Worm (Caenorhabditis elegans) whole organism, late embryonic: ENCODE data around the gene sdz-6.

Experiments used
- C08G9.2 ChIP-seq: sonication (generic microtip); optimal IDR thresholded peaks from 2 replicates; lab custom pipeline; 2016; ENCODE audit warnings: mild to moderate bottlenecking, missing genetic modification characterization, moderate library complexity, missing compliant biosample characterization
- K02D7.2 ChIP-seq: sonication (generic microtip); optimal IDR thresholded peaks from 2 replicates; lab custom pipeline; 2017; ENCODE audit warnings: mild to moderate bottlenecking, missing genetic modification characterization, missing compliant biosample characterization
- K09A11.1 ChIP-seq: sonication (generic microtip); optimal IDR thresholded peaks from 2 replicates; lab custom pipeline; 2017; ENCODE audit warnings: antibody characterized with exemption, mild to moderate bottlenecking, missing genetic modification characterization, missing compliant biosample characterization; ENCODE audit not compliant: insufficient read depth
- T23F11.4 ChIP-seq: fragments of 200-800 bp; sonication (Bioruptor generic); optimal IDR thresholded peaks from 2 replicates; lab custom pipeline; 2018; ENCODE audit warnings: mild to moderate bottlenecking, missing genetic modification characterization, missing compliant biosample characterization
- ceh-14 ChIP-seq: sonication (generic microtip); optimal IDR thresholded peaks from 2 replicates; lab custom pipeline; 2016; ENCODE audit warnings: missing genotype, missing genetic modification characterization, missing compliant biosample characterization
- ceh-18 ChIP-seq: sonication (generic microtip); optimal IDR thresholded peaks from 2 replicates; lab custom pipeline; 2016; ENCODE audit warnings: missing genetic modification characterization, missing compliant biosample characterization
- ceh-19 ChIP-seq: fragments of 200-800 bp; sonication (Bioruptor generic); optimal IDR thresholded peaks from 2 replicates; lab custom pipeline; 2018; ENCODE audit warnings: mild to moderate bottlenecking, missing genetic modification characterization, missing compliant biosample characterization
- ceh-24 ChIP-seq: sonication (generic microtip); optimal IDR thresholded peaks from 2 replicates; lab custom pipeline; 2016; ENCODE audit warnings: mild to moderate bottlenecking, missing genetic modification characterization, missing compliant biosample characterization
- ceh-31 ChIP-seq: sonication (generic microtip); optimal IDR thresholded peaks from 2 replicates; lab custom pipeline; 2016; ENCODE audit warnings: missing genetic modification characterization, missing compliant biosample characterization
- ceh-34 ChIP-seq: sonication (generic microtip); optimal IDR thresholded peaks from 2 replicates; lab custom pipeline; 2016; ENCODE audit warnings: mild to moderate bottlenecking, missing genetic modification characterization, missing compliant biosample characterization
- ceh-45 ChIP-seq: fragments of 200-800 bp; sonication (Bioruptor generic); IDR thresholded peaks from 2 replicates; pipeline ENCODE4 v1.3.6; 2022; ENCODE audit warnings: missing genetic modification reagents, missing genetic modification characterization, missing compliant biosample characterization
- ceh-48 ChIP-seq: sonication (generic microtip); optimal IDR thresholded peaks from 2 replicates; lab custom pipeline; 2016; ENCODE audit warnings: missing genetic modification characterization, inconsistent platforms, missing compliant biosample characterization
- ceh-6 ChIP-seq: fragments of 200-800 bp; sonication (Bioruptor generic); optimal IDR thresholded peaks from 2 replicates; lab custom pipeline; 2018; ENCODE audit warnings: mild to moderate bottlenecking, missing genetic modification characterization, missing compliant biosample characterization
- ceh-9 ChIP-seq: sonication (generic microtip); optimal IDR thresholded peaks from 2 replicates; lab custom pipeline; 2016; ENCODE audit warnings: mild to moderate bottlenecking, missing genetic modification characterization, inconsistent platforms, missing compliant biosample characterization
- che-1 ChIP-seq: sonication (generic microtip); optimal IDR thresholded peaks from 2 replicates; lab custom pipeline; 2016; ENCODE audit warnings: mild to moderate bottlenecking, missing genetic modification characterization, missing compliant biosample characterization
- elt-2 ChIP-seq: sonication (generic microtip); optimal IDR thresholded peaks from 2 replicates; lab custom pipeline; 2016; ENCODE audit warnings: missing genetic modification reagents, missing genetic modification characterization, missing compliant biosample characterization
- elt-4 ChIP-seq: sonication (generic microtip); optimal IDR thresholded peaks from 2 replicates; lab custom pipeline; 2016; ENCODE audit warnings: missing genetic modification characterization, missing compliant biosample characterization
- ets-4 ChIP-seq: sonication (generic microtip); optimal IDR thresholded peaks from 2 replicates; lab custom pipeline; 2016; ENCODE audit warnings: missing genetic modification characterization, missing compliant biosample characterization
- eyg-1 ChIP-seq: sonication (generic microtip); optimal IDR thresholded peaks from 2 replicates; lab custom pipeline; 2016; ENCODE audit warnings: missing genotype, missing genetic modification characterization, missing compliant biosample characterization
- gmeb-2 ChIP-seq: sonication (generic microtip); optimal IDR thresholded peaks from 2 replicates; lab custom pipeline; 2016; ENCODE audit warnings: missing genetic modification characterization, inconsistent platforms, missing compliant biosample characterization
- hlh-15 ChIP-seq: sonication (generic microtip); optimal IDR thresholded peaks from 2 replicates; lab custom pipeline; 2016; ENCODE audit warnings: missing genetic modification characterization, missing compliant biosample characterization
- hlh-6 ChIP-seq: sonication (generic microtip); optimal IDR thresholded peaks from 2 replicates; lab custom pipeline; 2016; ENCODE audit warnings: missing genotype, missing genetic modification characterization, missing compliant biosample characterization
- lim-6 ChIP-seq: sonication (generic microtip); optimal IDR thresholded peaks from 2 replicates; lab custom pipeline; 2016; ENCODE audit warnings: missing genetic modification characterization, missing compliant biosample characterization
- madf-2 ChIP-seq: sonication (generic microtip); optimal IDR thresholded peaks from 2 replicates; lab custom pipeline; 2017; ENCODE audit warnings: missing genetic modification characterization, missing compliant biosample characterization
- nfya-1 ChIP-seq: sonication (generic microtip); optimal IDR thresholded peaks from 2 replicates; lab custom pipeline; 2017; ENCODE audit warnings: missing genetic modification characterization, mild to moderate bottlenecking, missing compliant biosample characterization, antibody characterized with exemption, moderate library complexity
- odd-2 ChIP-seq: sonication (generic microtip); optimal IDR thresholded peaks from 2 replicates; lab custom pipeline; 2017; ENCODE audit warnings: antibody characterized with exemption, mild to moderate bottlenecking, missing genetic modification characterization, missing compliant biosample characterization
- pag-3 ChIP-seq: sonication (generic microtip); optimal IDR thresholded peaks from 2 replicates; lab custom pipeline; 2016; ENCODE audit warnings: missing compliant biosample characterization, missing genetic modification characterization, borderline replicate concordance
- pat-9 ChIP-seq: fragments of 200-800 bp; sonication (Bioruptor generic); optimal IDR thresholded peaks from 2 replicates; lab custom pipeline; 2018; ENCODE audit warnings: mild to moderate bottlenecking, missing genetic modification characterization, moderate library complexity, missing compliant biosample characterization
- pax-1 ChIP-seq: fragments of 150-350 bp; optimal IDR thresholded peaks from 2 replicates; lab custom pipeline; 2014; ENCODE audit warnings: missing biosample characterization, missing genetic modification characterization
- pha-4 ChIP-seq: fragments of 150-350 bp; optimal IDR thresholded peaks from 2 replicates; lab custom pipeline; 2018; ENCODE audit warnings: missing biosample characterization, missing genetic modification reagents, missing genetic modification characterization
- ref-2 ChIP-seq: sonication (generic microtip); optimal IDR thresholded peaks from 2 replicates; lab custom pipeline; 2016; ENCODE audit warnings: missing genetic modification characterization, missing compliant biosample characterization
- rnt-1 ChIP-seq: sonication (generic microtip); optimal IDR thresholded peaks from 2 replicates; lab custom pipeline; 2016; ENCODE audit warnings: missing genetic modification characterization, missing compliant biosample characterization
- sox-4 ChIP-seq: sonication (generic microtip); optimal IDR thresholded peaks from 2 replicates; lab custom pipeline; 2017; ENCODE audit warnings: mild to moderate bottlenecking, missing genetic modification characterization, inconsistent platforms, missing compliant biosample characterization
- syd-9 ChIP-seq: sonication (generic microtip); optimal IDR thresholded peaks from 2 replicates; lab custom pipeline; 2016; ENCODE audit warnings: mild to moderate bottlenecking, missing genetic modification characterization, moderate library complexity, missing compliant biosample characterization
- tbx-7 ChIP-seq: sonication (generic microtip); optimal IDR thresholded peaks from 2 replicates; lab custom pipeline; 2016; ENCODE audit warnings: missing genotype, missing genetic modification characterization, missing compliant biosample characterization
- ttx-3 ChIP-seq: sonication (generic microtip); optimal IDR thresholded peaks from 2 replicates; lab custom pipeline; 2016; ENCODE audit warnings: missing genetic modification reagents, missing genetic modification characterization, missing compliant biosample characterization
- unc-86 ChIP-seq: sonication (generic microtip); optimal IDR thresholded peaks from 2 replicates; lab custom pipeline; 2016; ENCODE audit warnings: missing genetic modification characterization, missing compliant biosample characterization
- zip-5 ChIP-seq: sonication (generic microtip); optimal IDR thresholded peaks from 2 replicates; lab custom pipeline; 2016; ENCODE audit warnings: missing genetic modification characterization, missing compliant biosample characterization

The sdz-6 gene

ce11 chrV:19285921-19286320 is 34.5 kb upstream of the sdz-6 start:
- no peak for TF ChIP-seq lim-6
- TF ChIP-seq ceh-31 (tag; lab: Kevin White, UChicago), result no peak
- no peak for TF ChIP-seq rnt-1 (tag; lab: Kevin White, UChicago)
- TF ChIP-seq ceh-14 (tag; lab: Kevin White, UChicago), result no peak
- no peak for TF ChIP-seq T23F11.4
- TF ChIP-seq ceh-19 (GFP tag; lab: Kevin White, UChicago), result no peak
- no peak for TF ChIP-seq sox-4 (tag; lab: Kevin White, UChicago)
- no peak for TF ChIP-seq pax-1 (tag; lab: Kevin White, UChicago)
- TF ChIP-seq gmeb-2, result no peak
- no peak for TF ChIP-seq ceh-48 (tag; lab: Kevin White, UChicago)
- no peak for TF ChIP-seq hlh-6 (tag; lab: Kevin White, UChicago)
- no peak for TF ChIP-seq ceh-34
- TF ChIP-seq madf-2 (tag; lab: Kevin White, UChicago), result no peak
- no peak for TF ChIP-seq pag-3 (tag; lab: Kevin White, UChicago)
- TF ChIP-seq, all 69 proteins: peak for 0

ce11 chrV:19288073-19288805 is 32.2 kb upstream of the sdz-6 start, which contains the start of the genes F55C9.3 and fbxb-57:
Gene F55C9.3 (minus strand): TSS chrV:19288173.
Gene fbxb-57 (plus strand): TSS chrV:19288755.
- TF ChIP-seq ceh-24 (tag; lab: Kevin White, UChicago) (no peak), K09A11.1 (tag; lab: Kevin White, UChicago) (no peak), ceh-48 (tag; lab: Kevin White, UChicago) (no peak), elt-4 (no peak), ceh-18 (tag; lab: Kevin White, UChicago) (no peak), ref-2 (tag; lab: Kevin White, UChicago) (no peak), zip-5 (no peak), nfya-1 (tag; lab: Kevin White, UChicago) (no peak), pha-4 (tag; lab: Kevin White, UChicago) (no peak), pat-9 (tag; lab: Kevin White, UChicago) (no peak), lim-6 (no peak), odd-2 (tag; lab: Kevin White, UChicago) (no peak), tbx-7 (tag; lab: Kevin White, UChicago) (no peak), ceh-45 (no peak)

ce11 chrV:19293025-19293424 is 27.4 kb upstream of the sdz-6 start, which contains the start of gene F55C9.5:
Gene F55C9.5 (minus strand): TSS chrV:19293125.
- TF ChIP-seq eyg-1 (tag; lab: Kevin White, UChicago) (no peak), ttx-3 (tag; lab: Kevin White, UChicago) (no peak), odd-2 (tag; lab: Kevin White, UChicago) (no peak), nfya-1 (tag; lab: Kevin White, UChicago) (no peak), C08G9.2 (tag; lab: Kevin White, UChicago) (no peak), unc-86 (tag; lab: Kevin White, UChicago) (no peak), ceh-34 (no peak), ceh-6 (no peak), hlh-6 (tag; lab: Kevin White, UChicago) (no peak), ceh-19 (GFP tag; lab: Kevin White, UChicago) (no peak), ets-4 (tag; lab: Kevin White, UChicago) (no peak), syd-9 (tag; lab: Kevin White, UChicago) (no peak), che-1 (tag; lab: Kevin White, UChicago) (no peak), ceh-45 (no peak), hlh-15 (tag; lab: Kevin White, UChicago) (no peak), elt-2 (tag; lab: Kevin White, UChicago) (no peak), lim-6 (no peak), ref-2 (tag; lab: Kevin White, UChicago) (no peak), K02D7.2 (tag; lab: Kevin White, UChicago) (no peak), ceh-9 (no peak)
